Fruit fly (Drosophila melanogaster): ENCODE results near the gene CG42818.
A peak's percentile ranks its signal among the peaks of the same experiment; 100 is the strongest.

DNA sequence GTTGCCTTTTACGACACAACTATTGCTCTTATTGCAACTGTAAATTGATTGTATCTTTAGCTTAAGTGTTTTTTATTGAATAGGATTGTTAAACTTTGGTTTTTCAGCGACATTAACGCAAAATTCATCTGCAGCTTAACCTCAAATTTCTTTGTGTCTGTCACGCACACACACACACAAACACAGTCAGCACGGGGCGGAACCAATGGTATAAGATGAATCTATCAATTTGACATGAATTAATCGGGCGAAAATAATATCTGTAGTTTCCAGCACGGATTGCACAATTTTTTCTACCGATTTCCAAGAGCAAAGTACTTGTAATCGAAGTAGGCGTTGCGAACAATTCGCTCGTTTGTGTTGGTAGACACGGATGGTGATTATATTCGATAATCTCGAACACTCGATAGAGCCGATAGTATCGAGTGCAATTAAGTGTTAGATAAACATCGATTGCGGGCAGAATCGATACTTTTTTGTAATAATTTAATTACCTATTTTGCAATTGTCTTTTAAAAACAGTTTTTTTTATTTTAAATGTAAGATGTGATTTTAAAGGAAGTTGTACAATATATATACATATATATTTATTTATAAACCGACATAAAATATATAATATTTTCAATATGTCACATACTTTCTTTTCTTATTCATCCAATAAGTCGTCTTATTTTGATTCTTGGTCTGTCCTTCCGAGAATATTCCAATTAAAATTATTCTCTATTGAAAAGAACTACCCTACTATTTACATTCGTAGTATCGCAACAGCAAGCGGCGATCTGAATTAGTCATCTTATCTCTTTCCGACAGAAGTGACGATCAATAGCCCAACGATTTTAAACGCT, 15.7 kb downstream of the CG42818 start, which contains the start of the genes PRL-1 and EndoGI:
- TF ChIP-seq CG5204 (GFP tag; optimal IDR thresholded peaks at IDR 0.05): no peak
- TF ChIP-seq CG11617 (GFP tag; optimal IDR thresholded peaks at IDR 0.05): peak; percentile 95
- peak; percentile 99 for TF ChIP-seq kay (GFP tag; ENCODE audit: borderline replicate concordance)
- no peak for TF ChIP-seq toe (GFP tag; optimal IDR thresholded peaks at IDR 0.05)
- TF ChIP-seq CG14711 (tag; optimal IDR thresholded peaks at IDR 0.05): peak; percentile 92
- TF ChIP-seq CG33017 (tag; optimal IDR thresholded peaks at IDR 0.05): peak; percentile 94
- peak; percentile 56 for TF ChIP-seq CG12768 (GFP tag; optimal IDR thresholded peaks at IDR 0.05)
- no peak for TF ChIP-seq Crg-1 (GFP tag; optimal IDR thresholded peaks at IDR 0.05)
- no peak for TF ChIP-seq Hr96 (GFP tag; optimal IDR thresholded peaks at IDR 0.05)
- TF ChIP-seq Mnt (GFP tag; optimal IDR thresholded peaks at IDR 0.05): peak; percentile 40

All from whole organism, adult.